Fruit fly (Drosophila melanogaster) whole organism, prepupa: ENCODE measurements around the gene CG5644.

Experiments used
- Blimp-1 ChIP-seq: fragments of 200-800 bp; sonication (Bioruptor generic); optimal IDR thresholded peaks from 3 replicates; lab custom pipeline; 2017; ENCODE audit warnings: missing biosample characterization, missing genetic modification characterization, mild to moderate bottlenecking, moderate library complexity, missing genetic modification reagents
- CG10631 ChIP-seq: fragments of 200-800 bp; sonication (Bioruptor generic); optimal IDR thresholded peaks from 2 replicates; lab custom pipeline; 2016; ENCODE audit warnings: missing biosample characterization, missing genetic modification characterization
- CG10669 ChIP-seq: fragments of 200-800 bp; sonication (Bioruptor generic); optimal IDR thresholded peaks from 3 replicates; lab custom pipeline; 2018; ENCODE audit warnings: missing biosample characterization, mild to moderate bottlenecking, missing genetic modification characterization, moderate library complexity
- CG11294 ChIP-seq: fragments of 200-800 bp; sonication (Bioruptor generic); IDR thresholded peaks from 2 replicates; pipeline ENCODE4 v1.3.6; 2022; ENCODE audit warnings: missing biosample characterization, missing genetic modification characterization
- CG11762 ChIP-seq: fragments of 200-800 bp; sonication (Bioruptor generic); optimal IDR thresholded peaks from 3 replicates; lab custom pipeline; 2016; ENCODE audit warnings: missing biosample characterization, missing genetic modification characterization; ENCODE audit not compliant: insufficient read depth
- CG15336 ChIP-seq: fragments of 200-800 bp; sonication (Bioruptor generic); IDR thresholded peaks from 2 replicates; pipeline ENCODE4 v1.3.6; 2022; ENCODE audit warnings: missing biosample characterization, missing genetic modification characterization
- CG1621 ChIP-seq: fragments of 200-800 bp; sonication (Bioruptor generic); optimal IDR thresholded peaks from 3 replicates; lab custom pipeline; 2018; ENCODE audit warnings: missing biosample characterization, mild to moderate bottlenecking, missing genetic modification characterization
- CG3032 ChIP-seq: fragments of 200-800 bp; optimal IDR thresholded peaks from 2 replicates; lab custom pipeline; 2019; ENCODE audit warnings: missing biosample characterization, mild to moderate bottlenecking, missing genetic modification characterization, moderate library complexity
- CG31627 ChIP-seq: fragments of 200-800 bp; sonication (Bioruptor generic); optimal IDR thresholded peaks from 3 replicates; lab custom pipeline; 2016; ENCODE audit warnings: missing biosample characterization, missing genetic modification characterization
- CG32006 ChIP-seq: fragments of 200-800 bp; sonication (Bioruptor generic); optimal IDR thresholded peaks from 3 replicates; lab custom pipeline; 2017; ENCODE audit warnings: missing biosample characterization, mild to moderate bottlenecking, missing genetic modification characterization
- CG3919 ChIP-seq: fragments of 200-800 bp; sonication (Bioruptor generic); optimal IDR thresholded peaks from 3 replicates; lab custom pipeline; 2016; ENCODE audit warnings: missing biosample characterization, missing genetic modification characterization
- CG4318 ChIP-seq: fragments of 200-800 bp; sonication (Bioruptor generic); optimal IDR thresholded peaks from 3 replicates; lab custom pipeline; 2017; ENCODE audit warnings: missing biosample characterization, mild to moderate bottlenecking, missing genetic modification characterization
- CG6276 ChIP-seq: fragments of 200-800 bp; sonication (Bioruptor generic); optimal IDR thresholded peaks from 2 replicates; lab custom pipeline; 2017; ENCODE audit warnings: missing biosample characterization, mild to moderate bottlenecking, missing genetic modification characterization
- CG6792 ChIP-seq: fragments of 200-800 bp; sonication (Bioruptor generic); optimal IDR thresholded peaks from 3 replicates; lab custom pipeline; 2016; ENCODE audit warnings: missing biosample characterization, missing genetic modification characterization
- CG6808 ChIP-seq: fragments of 200-800 bp; sonication (Bioruptor generic); optimal IDR thresholded peaks from 3 replicates; lab custom pipeline; 2017; ENCODE audit warnings: missing biosample characterization, missing genetic modification characterization, mild to moderate bottlenecking, moderate library complexity, missing genetic modification reagents
- CG6854 ChIP-seq: fragments of 200-800 bp; sonication (Bioruptor generic); optimal IDR thresholded peaks from 2 replicates; lab custom pipeline; 2017; ENCODE audit warnings: missing biosample characterization, mild to moderate bottlenecking, missing genetic modification characterization
- CG7368 ChIP-seq: fragments of 200-800 bp; sonication (Bioruptor generic); optimal IDR thresholded peaks from 3 replicates; lab custom pipeline; 2016; ENCODE audit warnings: missing biosample characterization, missing genetic modification characterization
- CG8119 ChIP-seq: fragments of 200-800 bp; sonication (Bioruptor generic); IDR thresholded peaks from 3 replicates; pipeline ENCODE4 v1.3.6; 2022; ENCODE audit warnings: missing biosample characterization, missing genetic modification characterization
- CG8319 ChIP-seq: fragments of 200-800 bp; sonication (Bioruptor generic); optimal IDR thresholded peaks from 3 replicates; lab custom pipeline; 2016; ENCODE audit warnings: missing biosample characterization, missing genetic modification characterization
- CG8632 ChIP-seq: fragments of 200-800 bp; sonication (Bioruptor generic); optimal IDR thresholded peaks from 3 replicates; lab custom pipeline; 2016; ENCODE audit warnings: missing biosample characterization, missing genetic modification characterization
- CG9139 ChIP-seq: fragments of 200-800 bp; sonication (Bioruptor generic); optimal IDR thresholded peaks from 3 replicates; lab custom pipeline; 2017; ENCODE audit warnings: missing biosample characterization, mild to moderate bottlenecking, missing genetic modification characterization
- Eip78C ChIP-seq: fragments of 200-800 bp; sonication (Bioruptor generic); peaks from one replicate; lab custom pipeline; 2016; ENCODE audit warnings: missing biosample characterization, missing genetic modification characterization
- Eip93F ChIP-seq: fragments of 200-800 bp; sonication (Bioruptor generic); optimal IDR thresholded peaks from 2 replicates; lab custom pipeline; 2016; ENCODE audit warnings: missing biosample characterization, mild to moderate bottlenecking, missing genetic modification characterization
- Ets21C ChIP-seq: fragments of 200-800 bp; sonication (Bioruptor generic); optimal IDR thresholded peaks from 3 replicates; lab custom pipeline; 2016; ENCODE audit warnings: missing biosample characterization, missing genetic modification characterization
- Ets96B ChIP-seq: fragments of 200-800 bp; optimal IDR thresholded peaks from 2 replicates; lab custom pipeline; 2019; ENCODE audit warnings: missing biosample characterization, mild to moderate bottlenecking, missing genetic modification characterization, moderate library complexity
- Hr38 ChIP-seq: sonication (Bioruptor generic); optimal IDR thresholded peaks from 2 replicates; lab custom pipeline; 2016; ENCODE audit warnings: missing biosample characterization, missing genetic modification characterization
- Hr39 ChIP-seq: fragments of 200-800 bp; sonication (Bioruptor generic); optimal IDR thresholded peaks from 2 replicates; lab custom pipeline; 2016; ENCODE audit warnings: missing biosample characterization, missing genetic modification characterization
- Hr4 ChIP-seq: fragments of 200-800 bp; sonication (Bioruptor generic); optimal IDR thresholded peaks from 3 replicates; lab custom pipeline; 2016; ENCODE audit warnings: missing biosample characterization, missing genetic modification characterization
- OdsH ChIP-seq: fragments of 200-800 bp; sonication (Bioruptor generic); optimal IDR thresholded peaks from 3 replicates; lab custom pipeline; 2016; ENCODE audit warnings: missing biosample characterization, missing genetic modification characterization
- Smox ChIP-seq: fragments of 200-800 bp; sonication (Bioruptor generic); optimal IDR thresholded peaks from 3 replicates; lab custom pipeline; 2016; ENCODE audit warnings: missing biosample characterization, missing genetic modification characterization
- Sox102F ChIP-seq: fragments of 200-800 bp; sonication (Bioruptor generic); optimal IDR thresholded peaks from 2 replicates; lab custom pipeline; 2016; ENCODE audit warnings: missing biosample characterization, mild to moderate bottlenecking, missing genetic modification characterization
- acj6 ChIP-seq: fragments of 200-800 bp; sonication (Bioruptor generic); optimal IDR thresholded peaks from 3 replicates; lab custom pipeline; 2016; ENCODE audit warnings: missing biosample characterization, missing genetic modification characterization
- cyc ChIP-seq: fragments of 200-800 bp; sonication (Bioruptor generic); optimal IDR thresholded peaks from 3 replicates; lab custom pipeline; 2016; ENCODE audit warnings: missing biosample characterization, missing genetic modification characterization
- dac ChIP-seq: fragments of 200-800 bp; sonication (Bioruptor generic); optimal IDR thresholded peaks from 2 replicates; lab custom pipeline; 2017; ENCODE audit warnings: missing biosample characterization, mild to moderate bottlenecking, missing genetic modification characterization
- eg ChIP-seq: fragments of 200-800 bp; sonication (Bioruptor generic); IDR thresholded peaks from 3 replicates; pipeline ENCODE4 v1.3.6; 2022; ENCODE audit warnings: missing biosample characterization, missing genetic modification characterization
- esn ChIP-seq: fragments of 200-800 bp; sonication (Bioruptor generic); optimal IDR thresholded peaks from 2 replicates; lab custom pipeline; 2016; ENCODE audit warnings: missing biosample characterization, mild to moderate bottlenecking, missing genetic modification characterization, moderate library complexity
- fd85E ChIP-seq: fragments of 200-800 bp; sonication (Bioruptor generic); optimal IDR thresholded peaks from 3 replicates; lab custom pipeline; 2016; ENCODE audit warnings: missing biosample characterization, missing genetic modification characterization
- fkh ChIP-seq: fragments of 200-800 bp; sonication (Bioruptor generic); optimal IDR thresholded peaks from 3 replicates; lab custom pipeline; 2017; ENCODE audit warnings: missing biosample characterization, mild to moderate bottlenecking, missing genetic modification characterization, moderate library complexity
- lz ChIP-seq: fragments of 200-800 bp; sonication (Bioruptor generic); optimal IDR thresholded peaks from 3 replicates; lab custom pipeline; 2016; ENCODE audit warnings: missing biosample characterization, missing genetic modification characterization
- net ChIP-seq: fragments of 200-800 bp; sonication (Bioruptor generic); optimal IDR thresholded peaks from 3 replicates; lab custom pipeline; 2016; ENCODE audit warnings: missing biosample characterization, missing genetic modification characterization
- spab ChIP-seq: fragments of 200-800 bp; sonication (Bioruptor generic); optimal IDR thresholded peaks from 2 replicates; lab custom pipeline; 2017; ENCODE audit warnings: missing biosample characterization, mild to moderate bottlenecking, missing genetic modification characterization, missing genetic modification reagents
- ss ChIP-seq, 2 experiments: fragments of 200-800 bp; sonication (Bioruptor generic); optimal IDR thresholded peaks; 2 replicates in 1 of 2; 3 replicates in 1 of 2; lab custom pipeline; 2017 to 2018; ENCODE audit warnings: mild to moderate bottlenecking in 2 of 2, missing biosample characterization in 2 of 2, missing genetic modification characterization in 2 of 2, moderate library complexity in 1 of 2
- svp ChIP-seq: fragments of 200-800 bp; sonication (Bioruptor generic); peaks from one replicate; lab custom pipeline; 2016; ENCODE audit warnings: missing biosample characterization, missing genetic modification characterization

The CG5644 gene

dm6 chr3L:8954648-8955033 is 25.0 kb downstream of the CG5644 start, which contains the start of gene GNBP3 (continued):
- TF ChIP-seq CG32006 (GFP tag; lab: Kevin White, UChicago) (peak; percentile 92), Eip78C (GFP tag; lab: Kevin White, UChicago) (peak; percentile 98), CG15336 (GFP tag; lab: Robert Waterston, UW) (peak; percentile 90), ss (GFP tag; optimal IDR thresholded peaks at IDR 0.05; lab: Kevin White, UChicago) (peak; percentile 89 to 92), CG6854 (GFP tag; lab: Kevin White, UChicago) (peak; percentile 95), Ets21C (GFP tag; lab: Kevin White, UChicago) (peak; percentile 84), Smox (peak; percentile 94), Blimp-1 (GFP tag; lab: Kevin White, UChicago) (peak; percentile 86), Eip93F (GFP tag; lab: Kevin White, UChicago) (peak; percentile 97), spab (GFP tag; lab: Kevin White, UChicago) (peak; percentile 85), CG9139 (peak; percentile 88), fd85E (GFP tag; lab: Kevin White, UChicago) (peak; percentile 81), CG3919 (GFP tag; lab: Kevin White, UChicago) (peak; percentile 95), OdsH (GFP tag; lab: Kevin White, UChicago) (peak; percentile 91), esn (peak; percentile 97), svp (GFP tag; lab: Kevin White, UChicago) (peak; percentile 94), Hr4 (GFP tag; lab: Kevin White, UChicago) (peak; percentile 78), CG11294 (GFP tag; lab: Robert Waterston, UW) (no peak; the same call in 1 of the 2 replicates), CG10631 (GFP tag; lab: Kevin White, UChicago) (peak; percentile 92), net (GFP tag; lab: Kevin White, UChicago) (peak; percentile 92), CG11762 (GFP tag; lab: Kevin White, UChicago) (peak; percentile 87), CG6792 (GFP tag; lab: Kevin White, UChicago) (peak; percentile 93), CG10669 (GFP tag; lab: Kevin White, UChicago) (peak; percentile 89), dac (GFP tag; lab: Kevin White, UChicago) (peak; percentile 75), CG3032 (tag; lab: Kevin White, UChicago) (peak; percentile 91), CG8632 (GFP tag; lab: Kevin White, UChicago) (peak; percentile 89), CG6276 (GFP tag; lab: Kevin White, UChicago) (no peak), CG8319 (GFP tag; lab: Kevin White, UChicago) (peak; percentile 71), Hr39 (GFP tag; lab: Kevin White, UChicago) (peak; percentile 87), Sox102F (peak; percentile 98), CG31627 (peak; percentile 89), CG7368 (peak; percentile 88)
- TF ChIP-seq, all 60 proteins: peak for 54

- TF ChIP-seq lz (GFP tag; lab: Kevin White, UChicago) = no peak
- no peak for TF ChIP-seq CG6276 (GFP tag; lab: Kevin White, UChicago)
- no peak for TF ChIP-seq cyc (GFP tag; lab: Kevin White, UChicago)
- TF ChIP-seq Ets96B (tag; lab: Kevin White, UChicago) = no peak
- TF ChIP-seq CG32006 (GFP tag; lab: Kevin White, UChicago) = no peak
- no peak for TF ChIP-seq CG11294 (GFP tag; lab: Robert Waterston, UW)
- TF ChIP-seq acj6 (GFP tag; lab: Kevin White, UChicago) = no peak
- TF ChIP-seq CG4318 (GFP tag; lab: Kevin White, UChicago) = no peak
- TF ChIP-seq Eip78C (GFP tag; lab: Kevin White, UChicago) = peak; percentile 69
- TF ChIP-seq fkh (GFP tag; lab: Kevin White, UChicago) = no peak
- no peak for TF ChIP-seq CG6808 (GFP tag; lab: Kevin White, UChicago)
- TF ChIP-seq eg (GFP tag; lab: Robert Waterston, UW) = no peak
- no peak for TF ChIP-seq CG8119 (GFP tag; lab: Robert Waterston, UW)
- no peak for TF ChIP-seq Hr38
- peak; percentile 1 for TF ChIP-seq CG11762 (GFP tag; lab: Kevin White, UChicago)
- TF ChIP-seq CG1621 (tag; lab: Kevin White, UChicago) = no peak
Measured at dm6 chr3L:8953962-8954647, 25.6 kb downstream of the CG5644 start, which contains the start of the genes CG43783 and orb2. Gene CG43783, minus strand, starts transcription at chr3L:8954272. Gene orb2, minus strand, starts transcription at chr3L:8954463.
